Fruit fly (Drosophila melanogaster) whole organism: ENCODE measurements around the gene CG15579.

Source experiments
- CG8478 ChIP-seq: fragments of >200 bp; optimal IDR thresholded peaks from 2 replicates; lab custom pipeline; 2018; ENCODE audit warnings: inconsistent platforms
- Dll ChIP-seq: fragments of >200 bp; optimal IDR thresholded peaks from 2 replicates; lab custom pipeline; 2017
- EcR ChIP-seq, 2 experiments: fragments of >200 bp; optimal IDR thresholded peaks; 2 replicates each; lab custom pipeline; 2017; ENCODE audit warnings: missing biosample characterization in 2 of 2, missing genetic modification characterization in 2 of 2, missing genetic modification reagents in 2 of 2
- pan ChIP-seq: fragments of >200 bp; optimal IDR thresholded peaks from 2 replicates; lab custom pipeline; 2017
- psq ChIP-seq: fragments of >200 bp; optimal IDR thresholded peaks from 2 replicates; lab custom pipeline; 2017
- usp ChIP-seq: fragments of >200 bp; optimal IDR thresholded peaks from 2 replicates; lab custom pipeline; 2017; ENCODE audit warnings: missing biosample characterization, missing genetic modification characterization, mixed read lengths

dm6 chrX:4324781-4325180, 13.2 kb upstream of the CG15579 start:
- no peak for TF ChIP-seq psq
- peak; percentile 57 for TF ChIP-seq Dll
- no peak for TF ChIP-seq usp (GFP tag; lab: Kevin White, UChicago)
- TF ChIP-seq EcR (GFP tag; optimal IDR thresholded peaks at IDR 0.05; lab: Kevin White, UChicago), result no peak
- no peak for TF ChIP-seq CG8478 (lab: Kevin White, UChicago)
- no peak for TF ChIP-seq pan (lab: Kevin White, UChicago)
